Fruit fly (Drosophila melanogaster) whole organism, prepupa: Measurements from ENCODE around the gene CG11035.

ENCODE experiments used
- Blimp-1 ChIP-seq: fragments of 200-800 bp; sonication (Bioruptor generic); optimal IDR thresholded peaks from 3 replicates; lab custom pipeline; 2017; ENCODE audit warnings: missing biosample characterization, missing genetic modification characterization, mild to moderate bottlenecking, moderate library complexity, missing genetic modification reagents
- CG10631 ChIP-seq: fragments of 200-800 bp; sonication (Bioruptor generic); optimal IDR thresholded peaks from 2 replicates; lab custom pipeline; 2016; ENCODE audit warnings: missing biosample characterization, missing genetic modification characterization
- CG11294 ChIP-seq: fragments of 200-800 bp; sonication (Bioruptor generic); IDR thresholded peaks from 2 replicates; pipeline ENCODE4 v1.3.6; 2022; ENCODE audit warnings: missing biosample characterization, missing genetic modification characterization
- CG11902 ChIP-seq: fragments of 200-800 bp; sonication (Bioruptor generic); optimal IDR thresholded peaks from 3 replicates; lab custom pipeline; 2016; ENCODE audit warnings: missing biosample characterization, missing genetic modification characterization
- CG16779 ChIP-seq: fragments of 200-800 bp; sonication (Bioruptor generic); optimal IDR thresholded peaks from 3 replicates; lab custom pipeline; 2017; ENCODE audit warnings: missing biosample characterization, mild to moderate bottlenecking, missing genetic modification characterization
- CG3032 ChIP-seq: fragments of 200-800 bp; optimal IDR thresholded peaks from 2 replicates; lab custom pipeline; 2019; ENCODE audit warnings: missing biosample characterization, mild to moderate bottlenecking, missing genetic modification characterization, moderate library complexity
- CG31627 ChIP-seq: fragments of 200-800 bp; sonication (Bioruptor generic); optimal IDR thresholded peaks from 3 replicates; lab custom pipeline; 2016; ENCODE audit warnings: missing biosample characterization, missing genetic modification characterization
- CG32006 ChIP-seq: fragments of 200-800 bp; sonication (Bioruptor generic); optimal IDR thresholded peaks from 3 replicates; lab custom pipeline; 2017; ENCODE audit warnings: missing biosample characterization, mild to moderate bottlenecking, missing genetic modification characterization
- CG34406 ChIP-seq: fragments of 200-800 bp; sonication (Bioruptor generic); optimal IDR thresholded peaks from 3 replicates; lab custom pipeline; 2016; ENCODE audit warnings: missing biosample characterization, missing genetic modification characterization
- CG3919 ChIP-seq: fragments of 200-800 bp; sonication (Bioruptor generic); optimal IDR thresholded peaks from 3 replicates; lab custom pipeline; 2016; ENCODE audit warnings: missing biosample characterization, missing genetic modification characterization
- CG6792 ChIP-seq: fragments of 200-800 bp; sonication (Bioruptor generic); optimal IDR thresholded peaks from 3 replicates; lab custom pipeline; 2016; ENCODE audit warnings: missing biosample characterization, missing genetic modification characterization
- CG6808 ChIP-seq: fragments of 200-800 bp; sonication (Bioruptor generic); optimal IDR thresholded peaks from 3 replicates; lab custom pipeline; 2017; ENCODE audit warnings: missing biosample characterization, missing genetic modification characterization, mild to moderate bottlenecking, moderate library complexity, missing genetic modification reagents
- CG6854 ChIP-seq: fragments of 200-800 bp; sonication (Bioruptor generic); optimal IDR thresholded peaks from 2 replicates; lab custom pipeline; 2017; ENCODE audit warnings: missing biosample characterization, mild to moderate bottlenecking, missing genetic modification characterization
- CG7368 ChIP-seq: fragments of 200-800 bp; sonication (Bioruptor generic); optimal IDR thresholded peaks from 3 replicates; lab custom pipeline; 2016; ENCODE audit warnings: missing biosample characterization, missing genetic modification characterization
- CG8119 ChIP-seq: fragments of 200-800 bp; sonication (Bioruptor generic); IDR thresholded peaks from 3 replicates; pipeline ENCODE4 v1.3.6; 2022; ENCODE audit warnings: missing biosample characterization, missing genetic modification characterization
- CG8632 ChIP-seq: fragments of 200-800 bp; sonication (Bioruptor generic); optimal IDR thresholded peaks from 3 replicates; lab custom pipeline; 2016; ENCODE audit warnings: missing biosample characterization, missing genetic modification characterization
- CG9139 ChIP-seq: fragments of 200-800 bp; sonication (Bioruptor generic); optimal IDR thresholded peaks from 3 replicates; lab custom pipeline; 2017; ENCODE audit warnings: missing biosample characterization, mild to moderate bottlenecking, missing genetic modification characterization
- Eip75B ChIP-seq: fragments of 200-800 bp; sonication (Bioruptor generic); optimal IDR thresholded peaks from 3 replicates; lab custom pipeline; 2016; ENCODE audit warnings: missing biosample characterization, missing genetic modification characterization
- Eip78C ChIP-seq: fragments of 200-800 bp; sonication (Bioruptor generic); peaks from one replicate; lab custom pipeline; 2016; ENCODE audit warnings: missing biosample characterization, missing genetic modification characterization
- Ets96B ChIP-seq: fragments of 200-800 bp; optimal IDR thresholded peaks from 2 replicates; lab custom pipeline; 2019; ENCODE audit warnings: missing biosample characterization, mild to moderate bottlenecking, missing genetic modification characterization, moderate library complexity
- Gug ChIP-seq: fragments of 200-800 bp; sonication (Bioruptor generic); IDR thresholded peaks from 2 replicates; pipeline ENCODE4 v1.3.6; 2022; ENCODE audit warnings: missing biosample characterization, missing genetic modification characterization
- Hr38 ChIP-seq: sonication (Bioruptor generic); optimal IDR thresholded peaks from 2 replicates; lab custom pipeline; 2016; ENCODE audit warnings: missing biosample characterization, missing genetic modification characterization
- Hr39 ChIP-seq: fragments of 200-800 bp; sonication (Bioruptor generic); optimal IDR thresholded peaks from 2 replicates; lab custom pipeline; 2016; ENCODE audit warnings: missing biosample characterization, missing genetic modification characterization
- Hr4 ChIP-seq: fragments of 200-800 bp; sonication (Bioruptor generic); optimal IDR thresholded peaks from 3 replicates; lab custom pipeline; 2016; ENCODE audit warnings: missing biosample characterization, missing genetic modification characterization
- Lpt ChIP-seq: fragments of 200-800 bp; sonication (Bioruptor generic); optimal IDR thresholded peaks from 3 replicates; lab custom pipeline; 2016; ENCODE audit warnings: missing biosample characterization, missing genetic modification characterization
- Met ChIP-seq: fragments of 200-800 bp; sonication (Bioruptor generic); optimal IDR thresholded peaks from 3 replicates; lab custom pipeline; 2016; ENCODE audit warnings: missing biosample characterization, missing genetic modification characterization
- OdsH ChIP-seq: fragments of 200-800 bp; sonication (Bioruptor generic); optimal IDR thresholded peaks from 3 replicates; lab custom pipeline; 2016; ENCODE audit warnings: missing biosample characterization, missing genetic modification characterization
- Sox102F ChIP-seq: fragments of 200-800 bp; sonication (Bioruptor generic); optimal IDR thresholded peaks from 2 replicates; lab custom pipeline; 2016; ENCODE audit warnings: missing biosample characterization, mild to moderate bottlenecking, missing genetic modification characterization
- Sox14 ChIP-seq: fragments of 200-800 bp; sonication (Bioruptor generic); optimal IDR thresholded peaks from 3 replicates; lab custom pipeline; 2016; ENCODE audit warnings: missing biosample characterization, missing genetic modification characterization
- cyc ChIP-seq: fragments of 200-800 bp; sonication (Bioruptor generic); optimal IDR thresholded peaks from 3 replicates; lab custom pipeline; 2016; ENCODE audit warnings: missing biosample characterization, missing genetic modification characterization
- dac ChIP-seq: fragments of 200-800 bp; sonication (Bioruptor generic); optimal IDR thresholded peaks from 2 replicates; lab custom pipeline; 2017; ENCODE audit warnings: missing biosample characterization, mild to moderate bottlenecking, missing genetic modification characterization
- dsx ChIP-seq: fragments of 200-800 bp; optimal IDR thresholded peaks from 3 replicates; lab custom pipeline; 2019; ENCODE audit warnings: missing biosample characterization, mild to moderate bottlenecking, missing genetic modification characterization, moderate library complexity; ENCODE audit not compliant: poor library complexity, severe bottlenecking
- eg ChIP-seq: fragments of 200-800 bp; sonication (Bioruptor generic); IDR thresholded peaks from 3 replicates; pipeline ENCODE4 v1.3.6; 2022; ENCODE audit warnings: missing biosample characterization, missing genetic modification characterization
- esn ChIP-seq: fragments of 200-800 bp; sonication (Bioruptor generic); optimal IDR thresholded peaks from 2 replicates; lab custom pipeline; 2016; ENCODE audit warnings: missing biosample characterization, mild to moderate bottlenecking, missing genetic modification characterization, moderate library complexity
- fd59A ChIP-seq: fragments of 200-800 bp; sonication (Bioruptor generic); optimal IDR thresholded peaks from 2 replicates; lab custom pipeline; 2017; ENCODE audit warnings: missing biosample characterization, mild to moderate bottlenecking, missing genetic modification characterization, missing genetic modification reagents
- lz ChIP-seq: fragments of 200-800 bp; sonication (Bioruptor generic); optimal IDR thresholded peaks from 3 replicates; lab custom pipeline; 2016; ENCODE audit warnings: missing biosample characterization, missing genetic modification characterization
- net ChIP-seq: fragments of 200-800 bp; sonication (Bioruptor generic); optimal IDR thresholded peaks from 3 replicates; lab custom pipeline; 2016; ENCODE audit warnings: missing biosample characterization, missing genetic modification characterization
- pdm3 ChIP-seq: fragments of 200-800 bp; sonication (Bioruptor generic); optimal IDR thresholded peaks from 3 replicates; lab custom pipeline; 2016; ENCODE audit warnings: missing biosample characterization, missing genetic modification characterization
- salr ChIP-seq, 2 experiments: fragments of 200-800 bp; sonication (Bioruptor generic); optimal IDR thresholded peaks; 3 replicates each; lab custom pipeline; 2016 to 2018; ENCODE audit warnings: missing biosample characterization in 2 of 2, missing genetic modification characterization in 2 of 2, mild to moderate bottlenecking in 1 of 2
- spab ChIP-seq: fragments of 200-800 bp; sonication (Bioruptor generic); optimal IDR thresholded peaks from 2 replicates; lab custom pipeline; 2017; ENCODE audit warnings: missing biosample characterization, mild to moderate bottlenecking, missing genetic modification characterization, missing genetic modification reagents
- svp ChIP-seq: fragments of 200-800 bp; sonication (Bioruptor generic); peaks from one replicate; lab custom pipeline; 2016; ENCODE audit warnings: missing biosample characterization, missing genetic modification characterization
- topi ChIP-seq: fragments of 200-800 bp; sonication (Bioruptor generic); optimal IDR thresholded peaks from 3 replicates; lab custom pipeline; 2016; ENCODE audit warnings: missing biosample characterization, missing genetic modification characterization
- vri ChIP-seq: fragments of 200-800 bp; sonication (Bioruptor generic); optimal IDR thresholded peaks from 3 replicates; lab custom pipeline; 2016; ENCODE audit warnings: missing biosample characterization, mild to moderate bottlenecking, missing genetic modification characterization

CG11035 gene

DNA sequence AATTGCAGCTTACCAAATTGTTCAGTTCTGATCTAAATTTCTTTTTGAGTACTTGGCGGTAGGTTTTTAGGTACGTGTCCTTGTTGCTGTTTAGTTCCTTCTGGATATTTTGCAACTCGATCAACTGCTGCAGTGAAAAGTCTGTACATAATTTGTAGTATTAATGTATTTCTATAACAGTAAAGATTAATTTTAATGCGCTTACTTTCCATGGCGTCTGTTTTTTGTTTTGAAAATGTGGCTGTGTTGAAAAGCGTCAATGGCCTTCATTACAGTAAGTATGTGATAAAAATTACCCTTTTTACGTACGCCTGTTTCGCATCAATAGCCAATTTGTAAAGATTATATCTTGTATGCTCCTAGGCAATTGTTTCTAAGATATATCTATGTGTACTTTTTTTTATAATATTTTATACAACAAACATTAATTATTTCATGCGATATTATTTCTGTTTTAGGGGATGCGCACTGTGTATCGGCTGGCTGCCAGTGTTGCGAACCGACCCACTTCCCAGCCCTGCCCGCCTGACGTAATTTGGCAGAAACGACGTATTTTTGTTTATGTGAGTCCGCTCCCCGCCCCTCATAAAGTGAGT, 31.6 kb downstream of the CG11035 start, which contains the start of the genes Kmn2 and CG2698 (continued):
- TF ChIP-seq CG11902 (GFP tag; lab: Kevin White, UChicago), result peak; percentile 96
- TF ChIP-seq pdm3, result peak; percentile 94
- TF ChIP-seq cyc (GFP tag; lab: Kevin White, UChicago), result peak; percentile 95
- TF ChIP-seq Hr38 (GFP tag; lab: Kevin White, UChicago), result no peak
- TF ChIP-seq CG7368, result peak; percentile 94
- peak; percentile 97 for TF ChIP-seq OdsH
- peak; percentile 95 for TF ChIP-seq CG32006
- TF ChIP-seq Sox102F, result peak; percentile 95
- peak; percentile 90 for TF ChIP-seq Blimp-1 (GFP tag; lab: Kevin White, UChicago)

DNA sequence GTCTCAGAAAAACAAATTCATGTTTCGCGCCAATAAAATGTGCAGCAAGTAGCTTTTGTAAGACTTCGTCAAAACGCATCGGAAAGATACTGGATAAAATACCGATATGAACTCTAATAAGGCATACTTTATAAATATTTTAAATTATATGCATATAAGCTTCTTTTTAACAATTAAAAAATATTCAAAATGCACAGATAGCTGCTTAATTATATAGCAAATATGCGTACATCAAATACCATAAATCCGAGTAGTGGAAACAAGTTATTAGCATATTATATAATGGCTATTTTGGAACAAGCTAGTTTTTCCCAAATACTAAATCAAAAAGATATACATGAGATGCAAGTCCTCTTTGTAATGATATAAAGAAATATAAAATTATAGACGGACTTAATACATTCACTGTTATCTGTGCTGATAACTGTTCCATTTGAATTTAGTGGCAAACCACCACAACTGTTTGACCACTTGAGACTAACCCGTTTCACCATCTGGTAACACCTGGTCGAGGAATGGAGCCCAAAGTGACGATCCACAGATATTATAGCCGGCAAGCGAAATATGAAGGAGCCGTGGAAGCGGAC, 33.2 kb downstream of the CG11035 start, which contains the start of gene PIG-H:
Gene PIG-H (plus strand): TSS at position 303 of the 587 bp plus-strand sequence.
- TF ChIP-seq net (GFP tag; lab: Kevin White, UChicago) (no peak), dac (GFP tag; lab: Kevin White, UChicago) (no peak), CG31627 (GFP tag; lab: Kevin White, UChicago) (no peak), Gug (GFP tag; lab: Robert Waterston, UW) (no peak), Eip75B (GFP tag; lab: Kevin White, UChicago) (no peak), CG6792 (no peak), Ets96B (tag; lab: Kevin White, UChicago) (no peak), Met (GFP tag; lab: Kevin White, UChicago) (no peak), salr (GFP tag; optimal IDR thresholded peaks at IDR 0.05; lab: Kevin White, UChicago) (no peak), Hr39 (GFP tag; lab: Kevin White, UChicago) (peak; percentile 16), CG10631 (no peak), Sox102F (no peak), svp (GFP tag; lab: Kevin White, UChicago) (no peak), Hr38 (GFP tag; lab: Kevin White, UChicago) (no peak), CG9139 (GFP tag; lab: Kevin White, UChicago) (no peak), esn (peak; percentile 16), topi (no peak), CG6854 (GFP tag; lab: Kevin White, UChicago) (no peak), Lpt (GFP tag; lab: Kevin White, UChicago) (no peak), spab (no peak), Eip78C (GFP tag; lab: Kevin White, UChicago) (no peak), dsx (no peak), CG3032 (tag; lab: Kevin White, UChicago) (no peak), lz (GFP tag; lab: Kevin White, UChicago) (no peak), vri (peak; percentile 84), pdm3 (no peak), Sox14 (GFP tag; lab: Kevin White, UChicago) (peak; percentile 14), CG8632 (GFP tag; lab: Kevin White, UChicago) (no peak)

DNA sequence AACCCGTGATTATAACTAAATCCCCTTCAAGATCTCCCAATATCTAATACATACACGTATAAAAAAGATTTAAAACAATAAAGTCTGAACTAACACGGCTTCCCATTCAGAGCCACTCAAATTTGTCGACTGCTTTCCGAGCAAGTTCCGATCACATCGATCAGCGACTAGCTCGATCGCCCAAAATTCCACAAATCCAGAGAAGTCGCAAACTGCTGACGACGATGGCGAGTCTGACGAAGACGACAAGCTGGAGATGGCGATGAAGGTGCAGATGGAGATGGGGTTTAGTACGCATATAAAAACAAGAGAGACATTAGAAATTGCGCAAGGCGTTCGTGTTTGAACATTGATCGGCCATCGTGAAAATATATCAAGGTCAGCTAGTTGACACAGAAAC, 34.0 kb downstream of the CG11035 start:
- TF ChIP-seq svp (GFP tag; lab: Kevin White, UChicago) (no peak), net (GFP tag; lab: Kevin White, UChicago) (no peak), dsx (no peak), Hr39 (GFP tag; lab: Kevin White, UChicago) (no peak), CG34406 (GFP tag; lab: Kevin White, UChicago) (no peak), OdsH (no peak), CG11294 (GFP tag; lab: Robert Waterston, UW) (no peak), Hr38 (GFP tag; lab: Kevin White, UChicago) (no peak), CG10631 (no peak), lz (GFP tag; lab: Kevin White, UChicago) (no peak), Eip78C (GFP tag; lab: Kevin White, UChicago) (no peak), eg (GFP tag; lab: Robert Waterston, UW) (no peak), fd59A (GFP tag; lab: Kevin White, UChicago) (no peak), Eip75B (GFP tag; lab: Kevin White, UChicago) (no peak), Hr4 (GFP tag; lab: Kevin White, UChicago) (no peak), CG7368 (no peak), CG8119 (GFP tag; lab: Robert Waterston, UW) (no peak), CG6808 (GFP tag; lab: Kevin White, UChicago) (no peak), CG3919 (GFP tag; lab: Kevin White, UChicago) (no peak), CG16779 (tag; lab: Kevin White, UChicago) (no peak)
